Fruit fly (Drosophila melanogaster) whole organism, prepupa: ENCODE data around the gene CG34135.
A peak's percentile ranks its signal among the peaks of the same experiment; 100 is the strongest.

Experiments used
- Blimp-1 ChIP-seq: fragments of 200-800 bp; sonication (Bioruptor generic); optimal IDR thresholded peaks from 3 replicates; lab custom pipeline; 2017; ENCODE audit warnings: missing biosample characterization, missing genetic modification characterization, mild to moderate bottlenecking, moderate library complexity, missing genetic modification reagents
- CG10669 ChIP-seq: fragments of 200-800 bp; sonication (Bioruptor generic); optimal IDR thresholded peaks from 3 replicates; lab custom pipeline; 2018; ENCODE audit warnings: missing biosample characterization, mild to moderate bottlenecking, missing genetic modification characterization, moderate library complexity
- CG11902 ChIP-seq: fragments of 200-800 bp; sonication (Bioruptor generic); optimal IDR thresholded peaks from 3 replicates; lab custom pipeline; 2016; ENCODE audit warnings: missing biosample characterization, missing genetic modification characterization
- CG15336 ChIP-seq: fragments of 200-800 bp; sonication (Bioruptor generic); IDR thresholded peaks from 2 replicates; pipeline ENCODE4 v1.3.6; 2022; ENCODE audit warnings: missing biosample characterization, missing genetic modification characterization
- CG1621 ChIP-seq: fragments of 200-800 bp; sonication (Bioruptor generic); optimal IDR thresholded peaks from 3 replicates; lab custom pipeline; 2018; ENCODE audit warnings: missing biosample characterization, mild to moderate bottlenecking, missing genetic modification characterization
- CG16779 ChIP-seq: fragments of 200-800 bp; sonication (Bioruptor generic); optimal IDR thresholded peaks from 3 replicates; lab custom pipeline; 2017; ENCODE audit warnings: missing biosample characterization, mild to moderate bottlenecking, missing genetic modification characterization
- CG34406 ChIP-seq: fragments of 200-800 bp; sonication (Bioruptor generic); optimal IDR thresholded peaks from 3 replicates; lab custom pipeline; 2016; ENCODE audit warnings: missing biosample characterization, missing genetic modification characterization
- CG4318 ChIP-seq: fragments of 200-800 bp; sonication (Bioruptor generic); optimal IDR thresholded peaks from 3 replicates; lab custom pipeline; 2017; ENCODE audit warnings: missing biosample characterization, mild to moderate bottlenecking, missing genetic modification characterization
- CG6163 ChIP-seq: fragments of 200-800 bp; sonication (Bioruptor generic); IDR thresholded peaks from 3 replicates; pipeline ENCODE4 v1.3.6; 2022; ENCODE audit warnings: missing biosample characterization, missing genetic modification characterization
- CG6276 ChIP-seq: fragments of 200-800 bp; sonication (Bioruptor generic); optimal IDR thresholded peaks from 2 replicates; lab custom pipeline; 2017; ENCODE audit warnings: missing biosample characterization, mild to moderate bottlenecking, missing genetic modification characterization
- CG6792 ChIP-seq: fragments of 200-800 bp; sonication (Bioruptor generic); optimal IDR thresholded peaks from 3 replicates; lab custom pipeline; 2016; ENCODE audit warnings: missing biosample characterization, missing genetic modification characterization
- CG6808 ChIP-seq: fragments of 200-800 bp; sonication (Bioruptor generic); optimal IDR thresholded peaks from 3 replicates; lab custom pipeline; 2017; ENCODE audit warnings: missing biosample characterization, missing genetic modification characterization, mild to moderate bottlenecking, moderate library complexity, missing genetic modification reagents
- CG6854 ChIP-seq: fragments of 200-800 bp; sonication (Bioruptor generic); optimal IDR thresholded peaks from 2 replicates; lab custom pipeline; 2017; ENCODE audit warnings: missing biosample characterization, mild to moderate bottlenecking, missing genetic modification characterization
- CG7368 ChIP-seq: fragments of 200-800 bp; sonication (Bioruptor generic); optimal IDR thresholded peaks from 3 replicates; lab custom pipeline; 2016; ENCODE audit warnings: missing biosample characterization, missing genetic modification characterization
- CG8119 ChIP-seq: fragments of 200-800 bp; sonication (Bioruptor generic); IDR thresholded peaks from 3 replicates; pipeline ENCODE4 v1.3.6; 2022; ENCODE audit warnings: missing biosample characterization, missing genetic modification characterization
- CG8319 ChIP-seq: fragments of 200-800 bp; sonication (Bioruptor generic); optimal IDR thresholded peaks from 3 replicates; lab custom pipeline; 2016; ENCODE audit warnings: missing biosample characterization, missing genetic modification characterization
- CG8632 ChIP-seq: fragments of 200-800 bp; sonication (Bioruptor generic); optimal IDR thresholded peaks from 3 replicates; lab custom pipeline; 2016; ENCODE audit warnings: missing biosample characterization, missing genetic modification characterization
- Eip93F ChIP-seq: fragments of 200-800 bp; sonication (Bioruptor generic); optimal IDR thresholded peaks from 2 replicates; lab custom pipeline; 2016; ENCODE audit warnings: missing biosample characterization, mild to moderate bottlenecking, missing genetic modification characterization
- Ets21C ChIP-seq: fragments of 200-800 bp; sonication (Bioruptor generic); optimal IDR thresholded peaks from 3 replicates; lab custom pipeline; 2016; ENCODE audit warnings: missing biosample characterization, missing genetic modification characterization
- Ets96B ChIP-seq: fragments of 200-800 bp; optimal IDR thresholded peaks from 2 replicates; lab custom pipeline; 2019; ENCODE audit warnings: missing biosample characterization, mild to moderate bottlenecking, missing genetic modification characterization, moderate library complexity
- Gug ChIP-seq: fragments of 200-800 bp; sonication (Bioruptor generic); IDR thresholded peaks from 2 replicates; pipeline ENCODE4 v1.3.6; 2022; ENCODE audit warnings: missing biosample characterization, missing genetic modification characterization
- Hr38 ChIP-seq: sonication (Bioruptor generic); optimal IDR thresholded peaks from 2 replicates; lab custom pipeline; 2016; ENCODE audit warnings: missing biosample characterization, missing genetic modification characterization
- Hr39 ChIP-seq: fragments of 200-800 bp; sonication (Bioruptor generic); optimal IDR thresholded peaks from 2 replicates; lab custom pipeline; 2016; ENCODE audit warnings: missing biosample characterization, missing genetic modification characterization
- Hr4 ChIP-seq: fragments of 200-800 bp; sonication (Bioruptor generic); optimal IDR thresholded peaks from 3 replicates; lab custom pipeline; 2016; ENCODE audit warnings: missing biosample characterization, missing genetic modification characterization
- Lpt ChIP-seq: fragments of 200-800 bp; sonication (Bioruptor generic); optimal IDR thresholded peaks from 3 replicates; lab custom pipeline; 2016; ENCODE audit warnings: missing biosample characterization, missing genetic modification characterization
- Met ChIP-seq: fragments of 200-800 bp; sonication (Bioruptor generic); optimal IDR thresholded peaks from 3 replicates; lab custom pipeline; 2016; ENCODE audit warnings: missing biosample characterization, missing genetic modification characterization
- OdsH ChIP-seq: fragments of 200-800 bp; sonication (Bioruptor generic); optimal IDR thresholded peaks from 3 replicates; lab custom pipeline; 2016; ENCODE audit warnings: missing biosample characterization, missing genetic modification characterization
- Sox102F ChIP-seq: fragments of 200-800 bp; sonication (Bioruptor generic); optimal IDR thresholded peaks from 2 replicates; lab custom pipeline; 2016; ENCODE audit warnings: missing biosample characterization, mild to moderate bottlenecking, missing genetic modification characterization
- Sox14 ChIP-seq: fragments of 200-800 bp; sonication (Bioruptor generic); optimal IDR thresholded peaks from 3 replicates; lab custom pipeline; 2016; ENCODE audit warnings: missing biosample characterization, missing genetic modification characterization
- Sox15 ChIP-seq: fragments of 200-800 bp; sonication (Bioruptor generic); optimal IDR thresholded peaks from 3 replicates; lab custom pipeline; 2016; ENCODE audit warnings: missing biosample characterization, missing genetic modification characterization
- achi ChIP-seq: fragments of 200-800 bp; sonication (Bioruptor generic); optimal IDR thresholded peaks from 3 replicates; lab custom pipeline; 2016; ENCODE audit warnings: missing biosample characterization, missing genetic modification characterization
- acj6 ChIP-seq: fragments of 200-800 bp; sonication (Bioruptor generic); optimal IDR thresholded peaks from 3 replicates; lab custom pipeline; 2016; ENCODE audit warnings: missing biosample characterization, missing genetic modification characterization
- cyc ChIP-seq: fragments of 200-800 bp; sonication (Bioruptor generic); optimal IDR thresholded peaks from 3 replicates; lab custom pipeline; 2016; ENCODE audit warnings: missing biosample characterization, missing genetic modification characterization
- dsx ChIP-seq: fragments of 200-800 bp; optimal IDR thresholded peaks from 3 replicates; lab custom pipeline; 2019; ENCODE audit warnings: missing biosample characterization, mild to moderate bottlenecking, missing genetic modification characterization, moderate library complexity; ENCODE audit not compliant: poor library complexity, severe bottlenecking
- esn ChIP-seq: fragments of 200-800 bp; sonication (Bioruptor generic); optimal IDR thresholded peaks from 2 replicates; lab custom pipeline; 2016; ENCODE audit warnings: missing biosample characterization, mild to moderate bottlenecking, missing genetic modification characterization, moderate library complexity
- fkh ChIP-seq: fragments of 200-800 bp; sonication (Bioruptor generic); optimal IDR thresholded peaks from 3 replicates; lab custom pipeline; 2017; ENCODE audit warnings: missing biosample characterization, mild to moderate bottlenecking, missing genetic modification characterization, moderate library complexity
- lz ChIP-seq: fragments of 200-800 bp; sonication (Bioruptor generic); optimal IDR thresholded peaks from 3 replicates; lab custom pipeline; 2016; ENCODE audit warnings: missing biosample characterization, missing genetic modification characterization
- net ChIP-seq: fragments of 200-800 bp; sonication (Bioruptor generic); optimal IDR thresholded peaks from 3 replicates; lab custom pipeline; 2016; ENCODE audit warnings: missing biosample characterization, missing genetic modification characterization
- pdm3 ChIP-seq: fragments of 200-800 bp; sonication (Bioruptor generic); optimal IDR thresholded peaks from 3 replicates; lab custom pipeline; 2016; ENCODE audit warnings: missing biosample characterization, missing genetic modification characterization
- salr ChIP-seq, 2 experiments: fragments of 200-800 bp; sonication (Bioruptor generic); optimal IDR thresholded peaks; 3 replicates each; lab custom pipeline; 2016 to 2018; ENCODE audit warnings: missing biosample characterization in 2 of 2, missing genetic modification characterization in 2 of 2, mild to moderate bottlenecking in 1 of 2
- spab ChIP-seq: fragments of 200-800 bp; sonication (Bioruptor generic); optimal IDR thresholded peaks from 2 replicates; lab custom pipeline; 2017; ENCODE audit warnings: missing biosample characterization, mild to moderate bottlenecking, missing genetic modification characterization, missing genetic modification reagents
- svp ChIP-seq: fragments of 200-800 bp; sonication (Bioruptor generic); peaks from one replicate; lab custom pipeline; 2016; ENCODE audit warnings: missing biosample characterization, missing genetic modification characterization
- topi ChIP-seq: fragments of 200-800 bp; sonication (Bioruptor generic); optimal IDR thresholded peaks from 3 replicates; lab custom pipeline; 2016; ENCODE audit warnings: missing biosample characterization, missing genetic modification characterization
- vri ChIP-seq: fragments of 200-800 bp; sonication (Bioruptor generic); optimal IDR thresholded peaks from 3 replicates; lab custom pipeline; 2016; ENCODE audit warnings: missing biosample characterization, mild to moderate bottlenecking, missing genetic modification characterization

The CG34135 gene

dm6 chr3R:8810397-8811184, 42.6 kb upstream of the CG34135 start (continued):
- TF ChIP-seq Gug (GFP tag; lab: Robert Waterston, UW) (peak; percentile 71), CG7368 (GFP tag; lab: Kevin White, UChicago) (peak; percentile 43), Ets96B (peak; percentile 88), CG34406 (GFP tag; lab: Kevin White, UChicago) (peak; percentile 19), CG8319 (GFP tag; lab: Kevin White, UChicago) (peak; percentile 66), lz (no peak), CG1621 (tag; lab: Kevin White, UChicago) (peak; percentile 47), achi (peak; percentile 11), CG6792 (GFP tag; lab: Kevin White, UChicago) (peak; percentile 45), pdm3 (GFP tag; lab: Kevin White, UChicago) (no peak), net (peak; percentile 32), CG10669 (peak; percentile 65), CG6854 (GFP tag; lab: Kevin White, UChicago) (peak; percentile 11), CG6808 (GFP tag; lab: Kevin White, UChicago) (peak; percentile 56), CG11902 (GFP tag; lab: Kevin White, UChicago) (no peak), fkh (peak; percentile 98), CG6276 (peak; percentile 85), esn (GFP tag; lab: Kevin White, UChicago) (peak; percentile 47), CG16779 (tag; lab: Kevin White, UChicago) (peak; percentile 67), spab (peak; percentile 61), Sox102F (GFP tag; lab: Kevin White, UChicago) (peak; percentile 62)

- TF ChIP-seq vri (GFP tag; lab: Kevin White, UChicago) (peak; percentile 12), cyc (GFP tag; lab: Kevin White, UChicago) (no peak), salr (GFP tag; optimal IDR thresholded peaks at IDR 0.05; lab: Kevin White, UChicago) (no peak), CG8319 (GFP tag; lab: Kevin White, UChicago) (no peak), svp (GFP tag; lab: Kevin White, UChicago) (peak; percentile 94), net (no peak)
These were observed 41.7 kb upstream of the CG34135 start for dm6 chr3R:8809712-8810111.

dm6 chr3R:8808518-8808921, 40.5 kb upstream of the CG34135 start:
- TF ChIP-seq Met (GFP tag; lab: Kevin White, UChicago) (peak; percentile 77), Eip93F (GFP tag; lab: Kevin White, UChicago) (no peak), CG6792 (GFP tag; lab: Kevin White, UChicago) (peak; percentile 57), Sox14 (GFP tag; lab: Kevin White, UChicago) (peak; percentile 45), CG6854 (GFP tag; lab: Kevin White, UChicago) (no peak), salr (GFP tag; optimal IDR thresholded peaks at IDR 0.05; lab: Kevin White, UChicago) (peak in 1 of 2 experiments; percentile 41), acj6 (GFP tag; lab: Kevin White, UChicago) (peak; percentile 59), Lpt (GFP tag; lab: Kevin White, UChicago) (no peak), CG15336 (GFP tag; lab: Robert Waterston, UW) (peak; percentile 31; the same call in 1 of the 2 replicates), CG34406 (GFP tag; lab: Kevin White, UChicago) (peak; percentile 57), Ets96B (peak; percentile 65), CG8119 (GFP tag; lab: Robert Waterston, UW) (no peak), Hr4 (GFP tag; lab: Kevin White, UChicago) (peak; percentile 14), lz (peak; percentile 61), CG16779 (tag; lab: Kevin White, UChicago) (no peak), Ets21C (GFP tag; lab: Kevin White, UChicago) (peak; percentile 38), CG6163 (no peak), esn (GFP tag; lab: Kevin White, UChicago) (peak; percentile 80), CG1621 (tag; lab: Kevin White, UChicago) (peak; percentile 36), CG4318 (GFP tag; lab: Kevin White, UChicago) (no peak), Hr39 (GFP tag; lab: Kevin White, UChicago) (peak; percentile 54), pdm3 (GFP tag; lab: Kevin White, UChicago) (peak; percentile 59), dsx (peak; percentile 28), vri (GFP tag; lab: Kevin White, UChicago) (peak; percentile 43), Sox15 (peak; percentile 40), topi (GFP tag; lab: Kevin White, UChicago) (peak; percentile 67), Hr38 (GFP tag; lab: Kevin White, UChicago) (no peak), svp (GFP tag; lab: Kevin White, UChicago) (peak; percentile 86), CG8632 (GFP tag; lab: Kevin White, UChicago) (peak; percentile 62), CG6808 (GFP tag; lab: Kevin White, UChicago) (peak; percentile 60), achi (peak; percentile 60), OdsH (GFP tag; lab: Kevin White, UChicago) (peak; percentile 64), Blimp-1 (GFP tag; lab: Kevin White, UChicago) (no peak), CG6276 (no peak)
